Worm (Caenorhabditis elegans): Measurements from ENCODE around the gene C07B5.4.

- no peak for TF ChIP-seq tab-1 (GFP tag; IDR thresholded peaks at IDR 0.05)
- no peak for TF ChIP-seq ztf-23 (GFP tag; IDR thresholded peaks at IDR 0.05)
- no peak for TF ChIP-seq T22C8.4 (GFP tag; IDR thresholded peaks at IDR 0.05)
- TF ChIP-seq med-1 (GFP tag; optimal IDR thresholded peaks at IDR 0.05; ENCODE audit: insufficient read depth): no peak
- TF ChIP-seq ztf-29 (GFP tag; IDR thresholded peaks at IDR 0.05): no peak
- no peak for TF ChIP-seq flt-1 (GFP tag; IDR thresholded peaks at IDR 0.05)
- TF ChIP-seq ref-1 (GFP tag; conservative IDR thresholded peaks at IDR 0.05): no peak
- no peak for TF ChIP-seq cog-1 (tag; optimal IDR thresholded peaks at IDR 0.05)
Measured at ce11 chrX:9509516-9509915, 19.9 kb upstream of the C07B5.4 start.
